Fruit fly (Drosophila melanogaster): ENCODE results near the gene mRpS26.
A peak's percentile ranks its signal among the peaks of the same experiment; 100 is the strongest.

mRpS26 gene

DNA sequence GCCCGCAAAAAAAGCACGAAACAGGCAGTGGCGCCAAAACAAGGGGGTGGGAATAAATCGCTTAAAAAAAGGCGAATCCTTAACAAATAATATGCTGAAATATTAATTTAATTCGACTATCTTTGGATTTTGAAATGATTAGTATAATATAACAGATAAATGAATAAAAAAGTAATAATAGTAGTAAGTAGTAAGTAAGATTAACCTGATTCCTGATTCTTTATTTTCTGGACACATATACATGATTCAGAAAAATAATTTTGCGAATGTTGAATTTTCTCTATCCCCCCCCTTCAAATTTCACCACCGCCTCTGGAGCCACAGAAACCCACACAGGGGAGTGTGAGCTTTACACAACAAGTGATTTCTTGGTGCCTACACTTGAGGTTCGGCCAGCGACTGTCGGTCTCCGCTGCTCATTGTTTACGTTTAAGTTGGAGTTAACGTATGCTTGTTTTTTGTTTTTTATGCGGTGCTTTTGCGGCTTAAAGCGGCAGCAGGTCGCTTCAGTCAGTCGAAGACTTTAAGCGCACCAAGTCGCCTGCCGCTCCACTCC is 42.1 kb downstream of the mRpS26 start, which contains the start of gene CG7330 (continued):
- TF ChIP-seq CG32006 (GFP tag; optimal IDR thresholded peaks at IDR 0.05): peak; percentile 99
- TF ChIP-seq vri (GFP tag; optimal IDR thresholded peaks at IDR 0.05): peak; percentile 53
- peak; percentile 73 for TF ChIP-seq Ets21C (GFP tag; optimal IDR thresholded peaks at IDR 0.05)
- TF ChIP-seq topi (GFP tag; optimal IDR thresholded peaks at IDR 0.05): peak; percentile 86
- peak; percentile 77 for TF ChIP-seq Sox14 (GFP tag; optimal IDR thresholded peaks at IDR 0.05)
- TF ChIP-seq CG6792 (GFP tag; optimal IDR thresholded peaks at IDR 0.05): peak; percentile 96
- TF ChIP-seq CG3919 (GFP tag; optimal IDR thresholded peaks at IDR 0.05): peak; percentile 95
- peak; percentile 96 for TF ChIP-seq CG8632 (GFP tag; optimal IDR thresholded peaks at IDR 0.05)
- TF ChIP-seq Gug (GFP tag; IDR thresholded peaks at IDR 0.05): peak; percentile 87
- peak; percentile 99 for TF ChIP-seq Eip78C (GFP tag)
- peak; percentile 90 for TF ChIP-seq Met (GFP tag; optimal IDR thresholded peaks at IDR 0.05)
- peak; percentile 90 for TF ChIP-seq CG16779 (tag; optimal IDR thresholded peaks at IDR 0.05)
- TF ChIP-seq esn (GFP tag; optimal IDR thresholded peaks at IDR 0.05): peak; percentile 93
- peak; percentile 83 for TF ChIP-seq CG6808 (GFP tag; optimal IDR thresholded peaks at IDR 0.05)
- TF ChIP-seq salr (GFP tag; optimal IDR thresholded peaks at IDR 0.05): peak; percentile 24 to 93
- TF ChIP-seq dsx (GFP tag; optimal IDR thresholded peaks at IDR 0.05; ENCODE audit: poor library complexity, severe bottlenecking): peak; percentile 82
- peak; percentile 96 for TF ChIP-seq net (GFP tag; optimal IDR thresholded peaks at IDR 0.05)
- peak; percentile 79 for TF ChIP-seq spab (GFP tag; optimal IDR thresholded peaks at IDR 0.05)
- peak; percentile 87 for TF ChIP-seq CG31627 (GFP tag; optimal IDR thresholded peaks at IDR 0.05)
- TF ChIP-seq CG1621 (tag; optimal IDR thresholded peaks at IDR 0.05): peak; percentile 61
- TF ChIP-seq fd85E (GFP tag; optimal IDR thresholded peaks at IDR 0.05): peak; percentile 84
- TF ChIP-seq CG11762 (GFP tag; optimal IDR thresholded peaks at IDR 0.05; ENCODE audit: insufficient read depth): peak; percentile 92
- TF ChIP-seq CG4318 (GFP tag; optimal IDR thresholded peaks at IDR 0.05): peak; percentile 97
- TF ChIP-seq CG10669 (GFP tag; optimal IDR thresholded peaks at IDR 0.05): peak; percentile 85
- peak; percentile 93 for TF ChIP-seq Hr4 (GFP tag; optimal IDR thresholded peaks at IDR 0.05)
- peak; percentile 92 for TF ChIP-seq CG8319 (GFP tag; optimal IDR thresholded peaks at IDR 0.05)
- peak; percentile 93 for TF ChIP-seq CG10631 (GFP tag; optimal IDR thresholded peaks at IDR 0.05)
- peak; percentile 86 for TF ChIP-seq CG6163 (GFP tag; IDR thresholded peaks at IDR 0.05)
- TF ChIP-seq Blimp-1 (GFP tag; optimal IDR thresholded peaks at IDR 0.05): peak; percentile 79
- peak; percentile 81 for TF ChIP-seq Hr39 (GFP tag; optimal IDR thresholded peaks at IDR 0.05)
- TF ChIP-seq Smox (GFP tag; optimal IDR thresholded peaks at IDR 0.05): peak; percentile 90
- peak; percentile 95 for TF ChIP-seq dac (GFP tag; optimal IDR thresholded peaks at IDR 0.05)
- peak; percentile 63 for TF ChIP-seq CG9139 (GFP tag; optimal IDR thresholded peaks at IDR 0.05)
- peak; percentile 88 for TF ChIP-seq CG3032 (tag; optimal IDR thresholded peaks at IDR 0.05)
- peak; percentile 92 for TF ChIP-seq eg (GFP tag; IDR thresholded peaks at IDR 0.05)
- peak; percentile 91 for TF ChIP-seq CG7368 (GFP tag; optimal IDR thresholded peaks at IDR 0.05)
- peak; percentile 87 for TF ChIP-seq Eip75B (GFP tag; optimal IDR thresholded peaks at IDR 0.05)

DNA sequence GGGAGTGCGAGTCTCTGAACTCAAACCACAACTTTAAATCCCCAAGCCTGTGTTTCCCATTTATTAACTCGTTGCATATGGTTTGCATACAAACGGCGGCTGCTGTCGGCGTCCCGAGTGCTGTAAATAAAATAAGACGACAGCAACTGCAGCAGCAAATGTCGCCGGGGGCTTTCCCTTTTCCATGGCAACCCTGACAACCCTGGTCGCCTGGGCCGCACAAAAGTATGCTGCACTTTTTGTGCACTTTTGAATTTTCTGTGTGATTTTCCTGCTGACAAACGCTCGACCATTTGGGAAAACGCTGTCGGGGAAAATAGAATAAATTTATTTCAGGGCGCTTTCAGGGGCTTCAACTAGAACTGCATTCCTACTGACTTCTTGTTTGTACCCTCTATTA is 47.8 kb downstream of the mRpS26 start:
- TF ChIP-seq eg (GFP tag; IDR thresholded peaks at IDR 0.05) (no peak), CG6792 (GFP tag; optimal IDR thresholded peaks at IDR 0.05) (no peak), OdsH (GFP tag; optimal IDR thresholded peaks at IDR 0.05) (no peak), CG10669 (GFP tag; optimal IDR thresholded peaks at IDR 0.05) (no peak), ss (GFP tag; optimal IDR thresholded peaks at IDR 0.05) (no peak), acj6 (GFP tag; optimal IDR thresholded peaks at IDR 0.05) (no peak), pdm3 (GFP tag; optimal IDR thresholded peaks at IDR 0.05) (no peak), net (GFP tag; optimal IDR thresholded peaks at IDR 0.05) (no peak), CG7368 (GFP tag; optimal IDR thresholded peaks at IDR 0.05) (no peak), CG6276 (GFP tag; optimal IDR thresholded peaks at IDR 0.05) (no peak), CG6163 (GFP tag; IDR thresholded peaks at IDR 0.05) (no peak), CG11294 (GFP tag; IDR thresholded peaks at IDR 0.05) (no peak), CG3032 (tag; optimal IDR thresholded peaks at IDR 0.05) (no peak), fd85E (GFP tag; optimal IDR thresholded peaks at IDR 0.05) (no peak)

Measured in whole organism, prepupa.